Worm (Caenorhabditis elegans) whole organism, L1 larva: Measurements from ENCODE around the gene agt-1.

Experiments
- C16A3.4 ChIP-seq: fragments of 150-350 bp; optimal IDR thresholded peaks from 2 replicates; lab custom pipeline; 2014; ENCODE audit warnings: missing biosample characterization, missing genetic modification characterization
- F16B12.6 ChIP-seq: fragments of 150-350 bp; optimal IDR thresholded peaks from 2 replicates; lab custom pipeline; 2014; ENCODE audit warnings: missing biosample characterization, missing genetic modification characterization
- Y116A8C.19 ChIP-seq: sonication (generic microtip); optimal IDR thresholded peaks from 2 replicates; lab custom pipeline; 2016; ENCODE audit warnings: missing compliant biosample characterization, missing genetic modification characterization, borderline replicate concordance
- aha-1 ChIP-seq: fragments of 150-350 bp; optimal IDR thresholded peaks from 2 replicates; lab custom pipeline; 2014; ENCODE audit warnings: missing biosample characterization, missing genetic modification characterization
- alr-1 ChIP-seq: fragments of 200-800 bp; sonication (Bioruptor generic); optimal IDR thresholded peaks from 2 replicates; lab custom pipeline; 2018; ENCODE audit warnings: borderline replicate concordance, mild to moderate bottlenecking, missing genetic modification characterization, missing compliant biosample characterization
- aly-2 ChIP-seq: fragments of 150-350 bp; optimal IDR thresholded peaks from 2 replicates; lab custom pipeline; 2014; ENCODE audit warnings: missing biosample characterization, missing genetic modification characterization
- ama-1 ChIP-seq: fragments of 150-350 bp; optimal IDR thresholded peaks from 2 replicates; lab custom pipeline; 2014
- blmp-1 ChIP-seq: fragments of 150-350 bp; optimal IDR thresholded peaks from 2 replicates; lab custom pipeline; 2014; ENCODE audit warnings: missing biosample characterization, missing genetic modification characterization
- ceh-63 ChIP-seq: fragments of 200-800 bp; sonication (Bioruptor generic); optimal IDR thresholded peaks from 2 replicates; lab custom pipeline; 2018; ENCODE audit warnings: mild to moderate bottlenecking, missing genetic modification characterization, missing compliant biosample characterization
- ceh-82 ChIP-seq, 3 experiments: fragments of 150-350 bp in 1 of 3; sonication (generic microtip) in 2 of 3; optimal IDR thresholded peaks; 2 replicates each; lab custom pipeline; 2014 to 2017; ENCODE audit warnings: missing biosample characterization in 3 of 3, missing genetic modification characterization in 3 of 3
- ces-1 ChIP-seq: fragments of 150-350 bp; optimal IDR thresholded peaks from 2 replicates; lab custom pipeline; 2014; ENCODE audit warnings: missing biosample characterization, missing genetic modification reagents, missing genetic modification characterization
- dsc-1 ChIP-seq: sonication (generic microtip); optimal IDR thresholded peaks from 2 replicates; lab custom pipeline; 2016; ENCODE audit warnings: mild to moderate bottlenecking, missing genetic modification characterization, missing compliant biosample characterization
- efl-1 ChIP-seq, 4 experiments: fragments of 150-350 bp; optimal IDR thresholded peaks in 3 of 4; peaks in 1 of 4; 1 replicate in 1 of 4; 2 replicates in 3 of 4; lab custom pipeline; 2014; ENCODE audit warnings: missing biosample characterization in 2 of 4, missing genetic modification characterization in 2 of 4, missing genetic modification reagents in 2 of 4
- fkh-4 ChIP-seq: sonication (generic microtip); optimal IDR thresholded peaks from 2 replicates; lab custom pipeline; 2016; ENCODE audit warnings: missing compliant biosample characterization, missing genetic modification characterization, borderline replicate concordance
- fkh-8 ChIP-seq: sonication (generic microtip); optimal IDR thresholded peaks from 2 replicates; lab custom pipeline; 2016; ENCODE audit warnings: mild to moderate bottlenecking, missing genetic modification characterization, missing compliant biosample characterization
- fos-1 ChIP-seq: fragments of 150-350 bp; optimal IDR thresholded peaks from 2 replicates; lab custom pipeline; 2014; ENCODE audit warnings: missing biosample characterization, missing genetic modification characterization
- grh-1 ChIP-seq: fragments of 200-800 bp; sonication (Bioruptor generic); IDR thresholded peaks from 2 replicates; pipeline ENCODE4 v1.3.6; 2022; ENCODE audit warnings: missing genetic modification reagents, missing genetic modification characterization, missing compliant biosample characterization
- jun-1 ChIP-seq: fragments of 150-350 bp; optimal IDR thresholded peaks from 2 replicates; lab custom pipeline; 2014; ENCODE audit warnings: missing biosample characterization, missing genetic modification reagents, missing genetic modification characterization
- lin-14 ChIP-seq: fragments of 200-800 bp; sonication (Bioruptor generic); optimal IDR thresholded peaks from 2 replicates; lab custom pipeline; 2018; ENCODE audit warnings: mild to moderate bottlenecking, missing genetic modification characterization, moderate library complexity, missing compliant biosample characterization
- lin-39 ChIP-seq: fragments of 150-350 bp; optimal IDR thresholded peaks from 2 replicates; lab custom pipeline; 2014; ENCODE audit warnings: missing biosample characterization, missing genetic modification reagents, missing genetic modification characterization
- mef-2 ChIP-seq: fragments of 150-350 bp; optimal IDR thresholded peaks from 2 replicates; lab custom pipeline; 2014; ENCODE audit warnings: missing biosample characterization, missing genetic modification characterization
- mep-1 ChIP-seq: fragments of 150-350 bp; optimal IDR thresholded peaks from 2 replicates; lab custom pipeline; 2014; ENCODE audit warnings: missing biosample characterization, missing genetic modification characterization
- nhr-11 ChIP-seq: fragments of 150-350 bp; optimal IDR thresholded peaks from 2 replicates; lab custom pipeline; 2014; ENCODE audit warnings: missing biosample characterization, missing genetic modification characterization
- nhr-19 ChIP-seq: fragments of 200-800 bp; sonication (Bioruptor generic); conservative IDR thresholded peaks from 2 replicates; pipeline ENCODE4 v1.3.6; 2022; ENCODE audit warnings: missing genetic modification characterization, missing compliant biosample characterization
- nhr-20 ChIP-seq: sonication (generic microtip); optimal IDR thresholded peaks from 2 replicates; lab custom pipeline; 2016; ENCODE audit warnings: mild to moderate bottlenecking, missing genetic modification characterization, missing compliant biosample characterization
- nhr-28 ChIP-seq: fragments of 150-350 bp; optimal IDR thresholded peaks from 2 replicates; lab custom pipeline; 2014; ENCODE audit warnings: missing biosample characterization, missing genetic modification characterization
- nhr-76 ChIP-seq: sonication (generic microtip); optimal IDR thresholded peaks from 2 replicates; lab custom pipeline; 2017; ENCODE audit warnings: missing biosample characterization, missing genetic modification characterization
- nhr-77 ChIP-seq: fragments of 150-350 bp; optimal IDR thresholded peaks from 2 replicates; lab custom pipeline; 2014; ENCODE audit warnings: missing biosample characterization, missing genetic modification characterization
- nhr-84 ChIP-seq: sonication (generic microtip); optimal IDR thresholded peaks from 2 replicates; lab custom pipeline; 2017; ENCODE audit warnings: missing biosample characterization, missing genetic modification characterization
- nhr-85 ChIP-seq: sonication (generic microtip); peaks from one replicate; lab custom pipeline; 2016; ENCODE audit warnings: missing genetic modification characterization, inconsistent platforms, missing compliant biosample characterization
- nhr-90 ChIP-seq: sonication (generic microtip); optimal IDR thresholded peaks from 2 replicates; lab custom pipeline; 2016; ENCODE audit warnings: mild to moderate bottlenecking, missing genetic modification characterization, missing compliant biosample characterization; ENCODE audit not compliant: poor library complexity
- pax-3 ChIP-seq: fragments of 200-800 bp; sonication (Bioruptor generic); optimal IDR thresholded peaks from 2 replicates; lab custom pipeline; 2018; ENCODE audit warnings: mild to moderate bottlenecking, missing genetic modification characterization, moderate library complexity, missing compliant biosample characterization
- rnt-1 ChIP-seq: sonication (generic microtip); optimal IDR thresholded peaks from 2 replicates; lab custom pipeline; 2016; ENCODE audit warnings: mild to moderate bottlenecking, missing genetic modification characterization, moderate library complexity, missing compliant biosample characterization
- snu-23 ChIP-seq: sonication (generic microtip); optimal IDR thresholded peaks from 2 replicates; lab custom pipeline; 2016; ENCODE audit warnings: missing genetic modification characterization, missing compliant biosample characterization
- sox-4 ChIP-seq: sonication (generic microtip); optimal IDR thresholded peaks from 2 replicates; lab custom pipeline; 2016; ENCODE audit warnings: missing genetic modification characterization, missing compliant biosample characterization
- sptf-1 ChIP-seq: fragments of 150-350 bp; optimal IDR thresholded peaks from 2 replicates; lab custom pipeline; 2014; ENCODE audit warnings: missing biosample characterization, missing genetic modification characterization
- sup-37 ChIP-seq: fragments of 200-800 bp; sonication (Bioruptor generic); optimal IDR thresholded peaks from 2 replicates; lab custom pipeline; 2018; ENCODE audit warnings: mild to moderate bottlenecking, missing genetic modification characterization, missing compliant biosample characterization
- swsn-7 ChIP-seq: sonication (generic microtip); optimal IDR thresholded peaks from 2 replicates; lab custom pipeline; 2016; ENCODE audit warnings: missing genetic modification characterization, missing compliant biosample characterization
- unc-30 ChIP-seq: sonication (generic microtip); optimal IDR thresholded peaks from 2 replicates; lab custom pipeline; 2017; ENCODE audit warnings: missing biosample characterization, missing genetic modification characterization
- unc-62 ChIP-seq: fragments of 150-350 bp; optimal IDR thresholded peaks from 2 replicates; lab custom pipeline; 2014; ENCODE audit warnings: missing biosample characterization, missing genetic modification reagents, missing genetic modification characterization
- unc-86 ChIP-seq: sonication (generic microtip); optimal IDR thresholded peaks from 2 replicates; lab custom pipeline; 2016; ENCODE audit warnings: missing genetic modification characterization, missing compliant biosample characterization
- vab-15 ChIP-seq: sonication (generic microtip); optimal IDR thresholded peaks from 2 replicates; lab custom pipeline; 2017; ENCODE audit warnings: missing genotype, mild to moderate bottlenecking, missing genetic modification characterization, missing compliant biosample characterization
- xbp-1 ChIP-seq: sonication (generic microtip); optimal IDR thresholded peaks from 2 replicates; lab custom pipeline; 2016; ENCODE audit warnings: missing genetic modification characterization, missing compliant biosample characterization
- zag-1 ChIP-seq: fragments of 150-350 bp; optimal IDR thresholded peaks from 2 replicates; lab custom pipeline; 2014; ENCODE audit warnings: missing biosample characterization, missing genetic modification characterization
- ztf-11 ChIP-seq, 2 experiments: sonication (generic microtip); optimal IDR thresholded peaks; 2 replicates each; lab custom pipeline; 2016 to 2017; ENCODE audit warnings: missing genetic modification characterization in 2 of 2, missing biosample characterization in 1 of 2, missing compliant biosample characterization in 1 of 2
- ztf-4 ChIP-seq: fragments of 150-350 bp; optimal IDR thresholded peaks from 2 replicates; lab custom pipeline; 2014; ENCODE audit warnings: missing biosample characterization, missing genetic modification characterization

agt-1 gene

ce11 chrIV:13381823-13382222 is 12.6 kb upstream of the agt-1 start, which contains the start of gene emc-3:
TSS of gene emc-3 (minus strand) at chrIV:13381923.
- no peak for TF ChIP-seq sup-37 (GFP tag; lab: Kevin White, UChicago)
- no peak for TF ChIP-seq F16B12.6 (tag; lab: Kevin White, UChicago)
- no peak for TF ChIP-seq snu-23 (GFP tag; lab: Kevin White, UChicago)
- TF ChIP-seq unc-86 (tag; lab: Kevin White, UChicago), result no peak
- no peak for TF ChIP-seq blmp-1
- TF ChIP-seq fkh-8 (tag; lab: Kevin White, UChicago), result no peak
- TF ChIP-seq jun-1 (tag; lab: Kevin White, UChicago), result no peak
- no peak for TF ChIP-seq xbp-1 (tag; lab: Kevin White, UChicago)
- no peak for TF ChIP-seq ztf-11 (tag; optimal IDR thresholded peaks at IDR 0.05; lab: Kevin White, UChicago)
- no peak for TF ChIP-seq grh-1 (GFP tag; lab: Robert Waterston, UW)
- TF ChIP-seq fkh-4 (tag; lab: Kevin White, UChicago), result no peak
- no peak for TF ChIP-seq vab-15 (tag; lab: Kevin White, UChicago)

- TF ChIP-seq efl-1 (optimal IDR thresholded peaks at IDR 0.05; lab: Kevin White, UChicago), result no peak
- peak in 1 of 2 experiments; percentile 58 for TF ChIP-seq efl-1 (GFP tag; optimal IDR thresholded peaks at IDR 0.05 in 1 of 2; lab: Kevin White, UChicago)
- TF ChIP-seq unc-86 (tag; lab: Kevin White, UChicago), result no peak
- no peak for TF ChIP-seq aha-1 (tag; lab: Kevin White, UChicago)
- no peak for TF ChIP-seq lin-39
- TF ChIP-seq fkh-8 (tag; lab: Kevin White, UChicago), result no peak
- TF ChIP-seq F16B12.6 (tag; lab: Kevin White, UChicago), result no peak
- no peak for TF ChIP-seq C16A3.4
- TF ChIP-seq, all 84 proteins: peak for 1
Observed at ce11 chrIV:13380506-13380905, 11.3 kb upstream of the agt-1 start.

DNA sequence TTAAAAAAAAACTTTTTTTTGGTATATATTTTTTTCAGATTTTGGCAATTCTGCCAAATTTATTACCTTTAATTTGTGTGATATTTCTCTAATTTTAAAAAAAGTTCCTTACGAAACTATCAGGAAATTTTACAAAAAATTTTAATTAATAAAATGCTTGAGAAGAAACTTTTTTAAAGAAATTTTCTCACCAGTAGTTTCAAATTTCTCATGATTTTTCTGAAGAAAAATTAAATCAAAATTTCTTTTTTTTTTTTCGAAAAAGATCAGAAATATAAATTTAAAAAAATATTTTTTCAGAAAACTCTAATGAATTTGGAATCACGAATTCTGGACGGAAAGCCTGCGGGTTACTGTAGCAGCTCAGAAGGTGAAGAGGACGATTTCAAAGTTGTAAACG is 8.5 kb upstream of the agt-1 start, which contains the start of gene mau-8:
mau-8 (plus strand) TSS at position 301 of the 400 bp plus-strand sequence.
- TF ChIP-seq mef-2 (tag; lab: Kevin White, UChicago), result no peak
- TF ChIP-seq fos-1 (tag; lab: Kevin White, UChicago), result no peak
- TF ChIP-seq ama-1 (lab: Kevin White, UChicago), result no peak
- no peak for TF ChIP-seq unc-62 (GFP tag; lab: Kevin White, UChicago)
- TF ChIP-seq dsc-1 (tag; lab: Kevin White, UChicago), result no peak
- TF ChIP-seq sox-4 (tag; lab: Kevin White, UChicago), result no peak
- TF ChIP-seq nhr-20 (tag; lab: Kevin White, UChicago), result no peak
- no peak for TF ChIP-seq swsn-7 (tag; lab: Kevin White, UChicago)
- TF ChIP-seq nhr-85 (tag; lab: Kevin White, UChicago), result no peak

ce11 chrIV:13374918-13375317 is 5.7 kb upstream of the agt-1 start:
- TF ChIP-seq C16A3.4 (no peak), mep-1 (tag; lab: Kevin White, UChicago) (no peak), nhr-90 (tag; lab: Kevin White, UChicago) (no peak), rnt-1 (tag; lab: Kevin White, UChicago) (no peak), nhr-28 (tag; lab: Kevin White, UChicago) (no peak), nhr-84 (tag; lab: Kevin White, UChicago) (no peak), lin-14 (no peak), unc-30 (no peak), vab-15 (tag; lab: Kevin White, UChicago) (no peak)

DNA sequence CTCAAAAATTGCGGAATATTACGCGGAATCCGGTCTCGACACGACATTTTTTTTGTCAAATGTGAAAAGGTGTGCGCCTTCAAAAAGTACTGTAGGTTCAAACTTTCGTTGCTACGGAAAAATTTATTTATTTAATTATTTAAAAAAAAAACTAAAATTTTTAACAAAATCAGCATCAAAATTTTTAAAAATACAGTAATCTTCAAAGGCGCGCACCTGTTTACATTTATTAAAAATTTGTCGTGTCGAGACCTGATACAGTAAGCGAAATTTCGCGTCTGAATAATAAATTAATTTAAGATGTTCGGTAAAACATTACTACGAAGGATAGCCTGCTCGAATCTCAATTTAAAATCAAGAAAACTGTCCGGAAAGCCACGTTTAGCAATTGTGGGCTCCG is 2.5 kb upstream of the agt-1 start, which contains the start of gene Y62E10A.6:
Y62E10A.6 (plus strand) TSS at position 301 of the 400 bp plus-strand sequence.
- TF ChIP-seq alr-1 (tag; lab: Kevin White, UChicago), result no peak
- TF ChIP-seq nhr-77 (tag; lab: Kevin White, UChicago), result no peak
- TF ChIP-seq nhr-19 (GFP tag; lab: Robert Waterston, UW), result no peak
- no peak for TF ChIP-seq nhr-76 (tag; lab: Kevin White, UChicago)
- no peak for TF ChIP-seq zag-1 (tag; lab: Kevin White, UChicago)
- no peak for TF ChIP-seq pax-3
- no peak for TF ChIP-seq sptf-1 (tag; lab: Kevin White, UChicago)
- no peak for TF ChIP-seq Y116A8C.19 (tag; lab: Kevin White, UChicago)
- TF ChIP-seq ceh-63 (GFP tag; lab: Kevin White, UChicago), result no peak
- TF ChIP-seq ama-1 (lab: Kevin White, UChicago), result no peak
- no peak for TF ChIP-seq ztf-4 (tag; lab: Kevin White, UChicago)
- no peak for TF ChIP-seq nhr-11
- no peak for TF ChIP-seq ceh-82 (tag; optimal IDR thresholded peaks at IDR 0.05; lab: Kevin White, UChicago)
- no peak for TF ChIP-seq dsc-1 (tag; lab: Kevin White, UChicago)
- TF ChIP-seq aly-2, result no peak
- no peak for TF ChIP-seq ces-1 (GFP tag; lab: Kevin White, UChicago)
